Fruit fly (Drosophila melanogaster): Measurements from ENCODE around the gene Tektin-C.

The Tektin-C gene

dm6 chr3L:5810633-5811341 lies 14.4 kb upstream of the Tektin-C start, which contains the start of the genes S6k and kri (continued):
- TF ChIP-seq hbn (GFP tag; IDR thresholded peaks at IDR 0.05; ENCODE audit: partially characterized antibody) (peak; percentile 12; the same call in 1 of the 2 replicates), unpg (GFP tag; optimal IDR thresholded peaks at IDR 0.05) (no peak), CG13424 (tag; optimal IDR thresholded peaks at IDR 0.05) (no peak), fd64A (GFP tag; optimal IDR thresholded peaks at IDR 0.05) (no peak), Nf-YA (GFP tag; IDR thresholded peaks at IDR 0.05) (0 out of 2 replicates have a peak, but pooled peaks have one; percentile 9), wdn (GFP tag; IDR thresholded peaks at IDR 0.05) (no peak), CHES-1-like (GFP tag; optimal IDR thresholded peaks at IDR 0.05) (peak; percentile 1), fd102C (GFP tag; optimal IDR thresholded peaks at IDR 0.05) (no peak), CrebB (tag; optimal IDR thresholded peaks at IDR 0.05) (peak; percentile 62), lov (optimal IDR thresholded peaks at IDR 0.05) (no peak), lov (GFP tag; IDR thresholded peaks at IDR 0.05) (0 out of 3 replicates have a peak, but pooled peaks have one; percentile 40), PHDP (tag; optimal IDR thresholded peaks at IDR 0.05) (peak; percentile 20), dmrt99B (tag; optimal IDR thresholded peaks at IDR 0.05) (no peak), gcm (GFP tag; optimal IDR thresholded peaks at IDR 0.05) (peak; percentile 12), CG10267 (tag; optimal IDR thresholded peaks at IDR 0.05) (peak; percentile 47), sens (GFP tag) (no peak), z (GFP tag; IDR thresholded peaks at IDR 0.05) (0 out of 3 replicates have a peak, but pooled peaks have one; percentile 37), dm (GFP tag; optimal IDR thresholded peaks at IDR 0.05) (peak; percentile 99), CG1603 (tag; optimal IDR thresholded peaks at IDR 0.05) (peak; percentile 82), prd (optimal IDR thresholded peaks at IDR 0.05) (no peak), prd (GFP tag; IDR thresholded peaks at IDR 0.05) (no peak), CG34376 (GFP tag; optimal IDR thresholded peaks at IDR 0.05) (peak; percentile 52), CG2875 (GFP tag; optimal IDR thresholded peaks at IDR 0.05) (no peak), CG11560 (tag; IDR thresholded peaks at IDR 0.05) (0 out of 3 replicates have a peak, but pooled peaks have one; percentile 14), Hr39 (optimal IDR thresholded peaks at IDR 0.05) (no peak)

- peak; percentile 24 for TF ChIP-seq CG18599 (GFP tag; optimal IDR thresholded peaks at IDR 0.05)
- no peak for TF ChIP-seq Hr51 (GFP tag; optimal IDR thresholded peaks at IDR 0.05)
- peak; percentile 51 for TF ChIP-seq Ets65A (GFP tag)
- no peak for TF ChIP-seq bcd (GFP tag; optimal IDR thresholded peaks at IDR 0.05)
- TF ChIP-seq crp (GFP tag; optimal IDR thresholded peaks at IDR 0.05) = peak in 1 of 2 experiments; percentile 37
- TF ChIP-seq grn (GFP tag; optimal IDR thresholded peaks at IDR 0.05) = peak; percentile 97
- no peak for TF ChIP-seq CG16813 (GFP tag; IDR thresholded peaks at IDR 0.05; ENCODE audit: partially characterized antibody)
- TF ChIP-seq Dbx (GFP tag; IDR thresholded peaks at IDR 0.05) = peak; percentile 43; the same call in 1 of the 3 replicates
- TF ChIP-seq ftz-f1 (GFP tag; optimal IDR thresholded peaks at IDR 0.05) = peak; percentile 93
- TF ChIP-seq Adf1 (GFP tag; IDR thresholded peaks at IDR 0.05) = peak; percentile 45
- TF ChIP-seq CG4820 (GFP tag; optimal IDR thresholded peaks at IDR 0.05) = no peak
- peak; percentile 67 for TF ChIP-seq CG7745 (tag; optimal IDR thresholded peaks at IDR 0.05)
- TF ChIP-seq phol (tag; optimal IDR thresholded peaks at IDR 0.05) = no peak
- no peak for TF ChIP-seq nerfin-1 (tag; optimal IDR thresholded peaks at IDR 0.05)
- no peak for TF ChIP-seq pzg (GFP tag; optimal IDR thresholded peaks at IDR 0.05)
- no peak for TF ChIP-seq MTF-1 (GFP tag; optimal IDR thresholded peaks at IDR 0.05; ENCODE audit: borderline replicate concordance)
- peak; percentile 10 for TF ChIP-seq tup (GFP tag; optimal IDR thresholded peaks at IDR 0.05)
- TF ChIP-seq Atf-2 (GFP tag; optimal IDR thresholded peaks at IDR 0.05) = no peak
- TF ChIP-seq sna (GFP tag; IDR thresholded peaks at IDR 0.05; ENCODE audit: partially characterized antibody) = 0 out of 2 replicates have a peak, but pooled peaks have one; percentile 28
- TF ChIP-seq Drgx (GFP tag; IDR thresholded peaks at IDR 0.05) = no peak
- TF ChIP-seq cwo (GFP tag; optimal IDR thresholded peaks at IDR 0.05) = peak; percentile 22
- TF ChIP-seq CG10321 (GFP tag; IDR thresholded peaks at IDR 0.05) = no peak
- TF ChIP-seq ttk (GFP tag; IDR thresholded peaks at IDR 0.05) = peak; percentile 38; the same call in 1 of the 2 replicates
- peak; percentile 17 for TF ChIP-seq Deaf1 (tag; optimal IDR thresholded peaks at IDR 0.05)
Observed at dm6 chr3L:5809642-5810279, 13.4 kb upstream of the Tektin-C start.

Data from whole organism, embryonic.